Fruit fly (Drosophila melanogaster) whole organism, wandering third instar larva: ENCODE data around the gene CG34355.

Source experiments
- Abd-B ChIP-seq: fragments of >200 bp; optimal IDR thresholded peaks from 2 replicates; lab custom pipeline; 2017; ENCODE audit warnings: missing biosample characterization, missing genetic modification characterization
- CG32264 ChIP-seq: fragments of 200-800 bp; sonication (Bioruptor generic); optimal IDR thresholded peaks from 2 replicates; lab custom pipeline; 2016; ENCODE audit warnings: missing biosample characterization, missing genetic modification characterization
- CrebA ChIP-seq: fragments of 200-800 bp; sonication (Bioruptor generic); optimal IDR thresholded peaks from 2 replicates; lab custom pipeline; 2016; ENCODE audit warnings: missing biosample characterization, mild to moderate bottlenecking, missing genetic modification characterization, borderline replicate concordance
- Dfd ChIP-seq: fragments of >200 bp; optimal IDR thresholded peaks from 2 replicates; lab custom pipeline; 2017; ENCODE audit warnings: missing biosample characterization, missing genetic modification characterization
- Dif ChIP-seq: fragments of 200-275, 200-300 bp; sonication (Bioruptor generic); optimal IDR thresholded peaks from 2 replicates; lab custom pipeline; 2018; ENCODE audit warnings: missing biosample characterization, missing genetic modification characterization; ENCODE audit not compliant: partially characterized antibody
- GATAd ChIP-seq: sonication (Bioruptor generic); optimal IDR thresholded peaks from 2 replicates; lab custom pipeline; 2016; ENCODE audit warnings: missing biosample characterization, missing genetic modification characterization
- HLH106 ChIP-seq: fragments of 200-800 bp; optimal IDR thresholded peaks from 3 replicates; lab custom pipeline; 2019; ENCODE audit warnings: missing biosample characterization, mild to moderate bottlenecking, missing genetic modification characterization, moderate library complexity
- Hnf4 ChIP-seq: fragments of 200-800 bp; sonication (Bioruptor generic); optimal IDR thresholded peaks from 2 replicates; lab custom pipeline; 2016; ENCODE audit warnings: missing biosample characterization, mild to moderate bottlenecking, missing genetic modification characterization
- Hr78 ChIP-seq: fragments of >200 bp; optimal IDR thresholded peaks from 2 replicates; lab custom pipeline; 2017; ENCODE audit warnings: missing biosample characterization, missing genetic modification characterization
- Hr83 ChIP-seq: fragments of 200-300 bp; sonication (Bioruptor generic); optimal IDR thresholded peaks from 2 replicates; lab custom pipeline; 2016; ENCODE audit warnings: missing biosample characterization, mild to moderate bottlenecking, missing genetic modification characterization, moderate library complexity; ENCODE audit not compliant: poor library complexity, severe bottlenecking
- Jra ChIP-seq: sonication (Bioruptor generic); optimal IDR thresholded peaks from 2 replicates; lab custom pipeline; 2016; ENCODE audit warnings: missing biosample characterization, missing genetic modification characterization
- Mio ChIP-seq: sonication (Bioruptor generic); optimal IDR thresholded peaks from 2 replicates; lab custom pipeline; 2016; ENCODE audit warnings: missing biosample characterization, missing genetic modification characterization
- Myc ChIP-seq: fragments of >200 bp; optimal IDR thresholded peaks from 2 replicates; lab custom pipeline; 2017
- N ChIP-seq: fragments of >200 bp; optimal IDR thresholded peaks from 2 replicates; lab custom pipeline; 2018; ENCODE audit warnings: missing biosample characterization, missing external identifiers, missing genetic modification characterization
- OdsH ChIP-seq: fragments of 200-800 bp; sonication (Bioruptor generic); optimal IDR thresholded peaks from 2 replicates; lab custom pipeline; 2016; ENCODE audit warnings: missing biosample characterization, mild to moderate bottlenecking, missing genetic modification characterization
- Rel ChIP-seq, 2 experiments: fragments of 200-800 bp; sonication (Bioruptor generic) in 1 of 2; optimal IDR thresholded peaks; 2 replicates in 1 of 2; 3 replicates in 1 of 2; lab custom pipeline; 2016 to 2019; ENCODE audit warnings: mild to moderate bottlenecking in 2 of 2, missing biosample characterization in 2 of 2, missing genetic modification characterization in 2 of 2, moderate library complexity in 1 of 2
- Sp1 ChIP-seq: fragments of 200-800 bp; sonication (Bioruptor generic); optimal IDR thresholded peaks from 3 replicates; lab custom pipeline; 2019; ENCODE audit warnings: missing biosample characterization, mild to moderate bottlenecking, missing genetic modification characterization, moderate library complexity
- Vsx2 ChIP-seq: fragments of 200-300, 225-300 bp; sonication (Bioruptor generic); optimal IDR thresholded peaks from 2 replicates; lab custom pipeline; 2018; ENCODE audit warnings: missing biosample characterization, missing genetic modification characterization; ENCODE audit not compliant: partially characterized antibody
- brk ChIP-seq: fragments of 200-800 bp; sonication (Bioruptor generic); optimal IDR thresholded peaks from 2 replicates; lab custom pipeline; 2016; ENCODE audit warnings: missing biosample characterization, mild to moderate bottlenecking, missing genetic modification characterization
- dmrt93B ChIP-seq: fragments of 200-800 bp; sonication (Bioruptor generic); optimal IDR thresholded peaks from 2 replicates; lab custom pipeline; 2018; ENCODE audit warnings: missing biosample characterization, mild to moderate bottlenecking, missing genetic modification characterization
- foxo ChIP-seq, 2 experiments: fragments of 200-800 bp; sonication (Bioruptor generic); optimal IDR thresholded peaks; 2 replicates in 1 of 2; 3 replicates in 1 of 2; lab custom pipeline; 2016 to 2017; ENCODE audit warnings: missing biosample characterization in 2 of 2, missing genetic modification characterization in 2 of 2
- fru ChIP-seq: fragments of 200-800 bp; sonication (Bioruptor generic); optimal IDR thresholded peaks from 3 replicates; lab custom pipeline; 2016; ENCODE audit warnings: missing biosample characterization, mild to moderate bottlenecking, missing genetic modification characterization
- h ChIP-seq: fragments of 200-800 bp; sonication (Bioruptor generic); optimal IDR thresholded peaks from 3 replicates; lab custom pipeline; 2016; ENCODE audit warnings: missing biosample characterization, mild to moderate bottlenecking, missing genetic modification characterization
- jim ChIP-seq: fragments of 175-275, 200-325 bp; sonication (Bioruptor generic); optimal IDR thresholded peaks from 2 replicates; lab custom pipeline; 2016; ENCODE audit warnings: missing biosample characterization, mild to moderate bottlenecking, missing genetic modification characterization
- pan ChIP-seq: fragments of >200 bp; optimal IDR thresholded peaks from 2 replicates; lab custom pipeline; 2017
- psq ChIP-seq: fragments of 200-800 bp; sonication (Bioruptor generic); optimal IDR thresholded peaks from 3 replicates; lab custom pipeline; 2017; ENCODE audit warnings: missing biosample characterization, mild to moderate bottlenecking, missing genetic modification characterization, moderate library complexity
- rgr ChIP-seq: fragments of 200-800 bp; sonication (Bioruptor generic); optimal IDR thresholded peaks from 3 replicates; lab custom pipeline; 2016; ENCODE audit warnings: missing biosample characterization, mild to moderate bottlenecking, missing genetic modification characterization
- sv ChIP-seq: fragments of 200-800 bp; sonication (Bioruptor generic); optimal IDR thresholded peaks from 3 replicates; lab custom pipeline; 2016; ENCODE audit warnings: missing biosample characterization, missing genetic modification characterization
- usp ChIP-seq: fragments of >200 bp; optimal IDR thresholded peaks from 2 replicates; lab custom pipeline; 2017; ENCODE audit warnings: missing biosample characterization, missing genetic modification characterization

Gene CG34355

dm6 chr3R:23789584-23789983, 14.1 kb upstream of the CG34355 start:
- TF ChIP-seq Rel (GFP tag; optimal IDR thresholded peaks at IDR 0.05; lab: Kevin White, UChicago) (no peak), Rel (tag; optimal IDR thresholded peaks at IDR 0.05; lab: Kevin White, UChicago) (peak; percentile 52), CrebA (no peak)

- TF ChIP-seq Abd-B: no peak
- no peak for TF ChIP-seq Vsx2
- no peak for TF ChIP-seq CG32264 (GFP tag; lab: Kevin White, UChicago)
- no peak for TF ChIP-seq dmrt93B (GFP tag; lab: Kevin White, UChicago)
- no peak for TF ChIP-seq Rel (GFP tag; optimal IDR thresholded peaks at IDR 0.05; lab: Kevin White, UChicago)
- peak; percentile 87 for TF ChIP-seq Rel (tag; optimal IDR thresholded peaks at IDR 0.05; lab: Kevin White, UChicago)
- no peak for TF ChIP-seq HLH106 (tag; lab: Kevin White, UChicago)
- peak; percentile 9 for TF ChIP-seq h
- TF ChIP-seq GATAd (GFP tag; lab: Kevin White, UChicago): no peak
- TF ChIP-seq Mio: no peak
- no peak for TF ChIP-seq Jra
- no peak for TF ChIP-seq brk (GFP tag; lab: Kevin White, UChicago)
- no peak for TF ChIP-seq Hnf4 (GFP tag; lab: Kevin White, UChicago)
These were observed 13.0 kb upstream of the CG34355 start for dm6 chr3R:23790483-23791175.

dm6 chr3R:23791491-23791890, 12.2 kb upstream of the CG34355 start:
- TF ChIP-seq Dfd (no peak), OdsH (GFP tag; lab: Kevin White, UChicago) (peak; percentile 24), Abd-B (no peak), N (no peak), GATAd (GFP tag; lab: Kevin White, UChicago) (no peak), Dif (GFP tag; lab: Kevin White, UChicago) (no peak), rgr (GFP tag; lab: Kevin White, UChicago) (no peak), pan (lab: Kevin White, UChicago) (no peak), Hr78 (GFP tag; lab: Kevin White, UChicago) (no peak), CrebA (no peak), Myc (lab: Kevin White, UChicago) (no peak), psq (GFP tag; lab: Kevin White, UChicago) (peak; percentile 24), jim (GFP tag; lab: Kevin White, UChicago) (no peak), HLH106 (tag; lab: Kevin White, UChicago) (no peak), fru (GFP tag; lab: Kevin White, UChicago) (no peak)

dm6 chr3R:23817566-23818202, 14.0 kb downstream of the CG34355 start:
- TF ChIP-seq Jra (no peak), Hr78 (GFP tag; lab: Kevin White, UChicago) (no peak), Vsx2 (no peak), Myc (lab: Kevin White, UChicago) (no peak), sv (GFP tag; lab: Kevin White, UChicago) (no peak), Hnf4 (GFP tag; lab: Kevin White, UChicago) (no peak), Sp1 (no peak), Rel (GFP tag; optimal IDR thresholded peaks at IDR 0.05; lab: Kevin White, UChicago) (no peak), Rel (tag; optimal IDR thresholded peaks at IDR 0.05; lab: Kevin White, UChicago) (no peak)
- TF ChIP-seq, all 38 proteins: peak for 0

- TF ChIP-seq rgr (GFP tag; lab: Kevin White, UChicago): peak; percentile 37
- TF ChIP-seq GATAd (GFP tag; lab: Kevin White, UChicago): no peak
- TF ChIP-seq Sp1: peak; percentile 54
- no peak for TF ChIP-seq usp (GFP tag; lab: Kevin White, UChicago)
- TF ChIP-seq h: peak; percentile 42
- TF ChIP-seq Hr83 (GFP tag; lab: Kevin White, UChicago): peak; percentile 12
- TF ChIP-seq foxo (GFP tag; optimal IDR thresholded peaks at IDR 0.05; lab: Kevin White, UChicago): peak in 1 of 2 experiments; percentile 36
- peak; percentile 48 for TF ChIP-seq Jra
- peak; percentile 12 for TF ChIP-seq HLH106 (tag; lab: Kevin White, UChicago)
- no peak for TF ChIP-seq dmrt93B (GFP tag; lab: Kevin White, UChicago)
These were observed 15.3 kb downstream of the CG34355 start, which contains the start of the genes CG33111 and eIF4G2 for dm6 chr3R:23818879-23819408. TSS of gene CG33111 (minus strand) at chr3R:23819237. TSS of gene eIF4G2 (minus strand) at chr3R:23819237.
